Fruit fly (Drosophila melanogaster) whole organism, pupa: ENCODE measurements around the gene mthl6.

Experiments
- CG10348 ChIP-seq: fragments of 200-800 bp; sonication (Bioruptor generic); IDR thresholded peaks from 2 replicates; pipeline ENCODE4 v1.3.6; 2022; ENCODE audit warnings: missing biosample characterization, missing genetic modification characterization
- CG12605 ChIP-seq: fragments of 200-800 bp; sonication (Bioruptor generic); IDR thresholded peaks from 2 replicates; pipeline ENCODE4 v1.3.6; 2022; ENCODE audit warnings: missing biosample characterization, missing genetic modification characterization
- CG13204 ChIP-seq: fragments of 200-800 bp; sonication (Bioruptor generic); optimal IDR thresholded peaks from 2 replicates; lab custom pipeline; 2018; ENCODE audit warnings: missing biosample characterization, mild to moderate bottlenecking, missing genetic modification characterization, moderate library complexity
- CG14655 ChIP-seq: fragments of 200-800 bp; sonication (Bioruptor generic); optimal IDR thresholded peaks from 3 replicates; lab custom pipeline; 2017; ENCODE audit warnings: mild to moderate bottlenecking, missing biosample characterization, missing genetic modification reagents, missing genetic modification characterization
- CG15710 ChIP-seq: fragments of 200-800 bp; sonication (Bioruptor generic); optimal IDR thresholded peaks from 2 replicates; lab custom pipeline; 2018; ENCODE audit warnings: missing biosample characterization, mild to moderate bottlenecking, missing genetic modification characterization, moderate library complexity
- CG17806 ChIP-seq: fragments of 200-800 bp; sonication (Bioruptor generic); optimal IDR thresholded peaks from 2 replicates; lab custom pipeline; 2018; ENCODE audit warnings: missing biosample characterization, mild to moderate bottlenecking, missing genetic modification characterization, moderate library complexity
- CG32121 ChIP-seq: fragments of 200-800 bp; sonication (Bioruptor generic); IDR thresholded peaks from 2 replicates; pipeline ENCODE4 v1.3.6; 2022; ENCODE audit warnings: missing biosample characterization, missing genetic modification characterization
- CG34367 ChIP-seq: fragments of 200-800 bp; sonication (Bioruptor generic); optimal IDR thresholded peaks from 2 replicates; lab custom pipeline; 2018; ENCODE audit warnings: missing biosample characterization, mild to moderate bottlenecking, missing genetic modification characterization
- CG4496 ChIP-seq: fragments of 200-800 bp; sonication (Bioruptor generic); IDR thresholded peaks from 3 replicates; pipeline ENCODE4 v1.3.6; 2022; ENCODE audit warnings: missing biosample characterization, missing genetic modification characterization
- CG8159 ChIP-seq: fragments of 200-800 bp; sonication (Bioruptor generic); optimal IDR thresholded peaks from 3 replicates; lab custom pipeline; 2018; ENCODE audit warnings: missing biosample characterization, mild to moderate bottlenecking, missing genetic modification characterization, moderate library complexity
- CG8301 ChIP-seq: fragments of 200-800 bp; sonication (Bioruptor generic); optimal IDR thresholded peaks from 2 replicates; lab custom pipeline; 2018; ENCODE audit warnings: missing biosample characterization, mild to moderate bottlenecking, missing genetic modification characterization
- CG9948 ChIP-seq: fragments of 200-800 bp; sonication (Bioruptor generic); optimal IDR thresholded peaks from 2 replicates; lab custom pipeline; 2018; ENCODE audit warnings: missing biosample characterization, mild to moderate bottlenecking, missing genetic modification characterization, moderate library complexity
- D1 ChIP-seq: fragments of 200-800 bp; sonication (Bioruptor generic); optimal IDR thresholded peaks from 2 replicates; lab custom pipeline; 2018; ENCODE audit warnings: missing biosample characterization, mild to moderate bottlenecking, missing genetic modification characterization, moderate library complexity
- EcR ChIP-seq: fragments of 200-800 bp; sonication (Bioruptor generic); optimal IDR thresholded peaks from 3 replicates; lab custom pipeline; 2019; ENCODE audit warnings: missing biosample characterization, missing genetic modification characterization, mild to moderate bottlenecking, moderate library complexity, missing genetic modification reagents
- Ets98B ChIP-seq: fragments of 200-800 bp; sonication (Bioruptor generic); IDR thresholded peaks from 2 replicates; pipeline ENCODE4 v1.3.6; 2022; ENCODE audit warnings: missing biosample characterization, missing genetic modification characterization
- Pif1A ChIP-seq: fragments of 200-800 bp; sonication (Bioruptor generic); optimal IDR thresholded peaks from 3 replicates; lab custom pipeline; 2016; ENCODE audit warnings: missing biosample characterization, missing genetic modification characterization
- Pif1B ChIP-seq: fragments of 200-800 bp; sonication (Bioruptor generic); optimal IDR thresholded peaks from 3 replicates; lab custom pipeline; 2016; ENCODE audit warnings: missing biosample characterization, missing genetic modification characterization
- Snoo ChIP-seq: fragments of 200-800 bp; sonication (Bioruptor generic); optimal IDR thresholded peaks from 3 replicates; lab custom pipeline; 2017; ENCODE audit warnings: missing biosample characterization, mild to moderate bottlenecking, missing genetic modification characterization, inconsistent platforms
- fd96Ca ChIP-seq: fragments of 200-800 bp; sonication (Bioruptor generic); IDR thresholded peaks from 3 replicates; pipeline ENCODE4 v1.3.6; 2022; ENCODE audit warnings: missing biosample characterization, missing genetic modification characterization
- gl ChIP-seq: fragments of 200-800 bp; sonication (Bioruptor generic); optimal IDR thresholded peaks from 2 replicates; lab custom pipeline; 2018; ENCODE audit warnings: missing biosample characterization, mild to moderate bottlenecking, missing genetic modification characterization
- rn ChIP-seq: fragments of 200-800 bp; sonication (Bioruptor generic); IDR thresholded peaks from 2 replicates; pipeline ENCODE4 v1.3.6; 2022; ENCODE audit warnings: missing biosample characterization, missing genetic modification characterization

mthl6 gene

dm6 chr3L:7485667-7486066, at the start of gene mthl6:
Gene mthl6 (plus strand): TSS chr3L:7485967.
- TF ChIP-seq CG13204 (no peak), Ets98B (GFP tag; lab: Robert Waterston, UW) (no peak), fd96Ca (GFP tag; lab: Robert Waterston, UW) (no peak), gl (tag; lab: Kevin White, UChicago) (no peak), CG14655 (GFP tag; lab: Kevin White, UChicago) (no peak), CG8301 (no peak), CG8159 (tag; lab: Kevin White, UChicago) (no peak), rn (GFP tag; lab: Robert Waterston, UW) (no peak), CG10348 (GFP tag; lab: Robert Waterston, UW) (no peak), Pif1B (GFP tag; lab: Kevin White, UChicago) (no peak), CG34367 (tag; lab: Kevin White, UChicago) (no peak), EcR (GFP tag; lab: Kevin White, UChicago) (no peak), CG32121 (GFP tag; lab: Robert Waterston, UW) (no peak), CG17806 (tag; lab: Kevin White, UChicago) (no peak), D1 (tag; lab: Kevin White, UChicago) (no peak), CG12605 (GFP tag; lab: Robert Waterston, UW) (no peak)
- TF ChIP-seq, all 21 proteins: peak for 0

- TF ChIP-seq CG4496 (GFP tag; lab: Robert Waterston, UW) (no peak), CG12605 (GFP tag; lab: Robert Waterston, UW) (no peak), CG8159 (tag; lab: Kevin White, UChicago) (no peak), CG34367 (tag; lab: Kevin White, UChicago) (no peak)
Measured at dm6 chr3L:7437366-7437765, 48.4 kb upstream of the mthl6 start, which contains the start of gene CG14835. Gene CG14835 (minus strand): TSS chr3L:7437466.

- TF ChIP-seq Pif1B (GFP tag; lab: Kevin White, UChicago) (no peak), CG17806 (tag; lab: Kevin White, UChicago) (no peak), CG8159 (tag; lab: Kevin White, UChicago) (no peak)
Measured at dm6 chr3L:7439305-7439704, 46.5 kb upstream of the mthl6 start, which contains the start of gene sphinx1. Gene sphinx1 (minus strand): TSS chr3L:7439405.

- TF ChIP-seq CG12605 (GFP tag; lab: Robert Waterston, UW) (no peak), Ets98B (GFP tag; lab: Robert Waterston, UW) (no peak), CG4496 (GFP tag; lab: Robert Waterston, UW) (no peak), CG34367 (tag; lab: Kevin White, UChicago) (no peak), Pif1A (GFP tag; lab: Kevin White, UChicago) (no peak), fd96Ca (GFP tag; lab: Robert Waterston, UW) (no peak), CG17806 (tag; lab: Kevin White, UChicago) (no peak), EcR (GFP tag; lab: Kevin White, UChicago) (no peak), CG14655 (GFP tag; lab: Kevin White, UChicago) (no peak), CG9948 (tag; lab: Kevin White, UChicago) (no peak), D1 (tag; lab: Kevin White, UChicago) (no peak), Snoo (no peak), gl (tag; lab: Kevin White, UChicago) (no peak), CG8159 (tag; lab: Kevin White, UChicago) (no peak)
Measured at dm6 chr3L:7440633-7441032, 45.1 kb upstream of the mthl6 start, which contains the start of gene sphinx2. Gene sphinx2 (minus strand): TSS chr3L:7440733.

dm6 chr3L:7449097-7449496, 36.7 kb upstream of the mthl6 start:
- TF ChIP-seq gl (tag; lab: Kevin White, UChicago) = no peak
- TF ChIP-seq rn (GFP tag; lab: Robert Waterston, UW) = no peak
- no peak for TF ChIP-seq D1 (tag; lab: Kevin White, UChicago)
- no peak for TF ChIP-seq CG12605 (GFP tag; lab: Robert Waterston, UW)
- TF ChIP-seq CG4496 (GFP tag; lab: Robert Waterston, UW) = no peak
- no peak for TF ChIP-seq Snoo
- TF ChIP-seq fd96Ca (GFP tag; lab: Robert Waterston, UW) = no peak
- TF ChIP-seq CG13204 = no peak
- TF ChIP-seq Ets98B (GFP tag; lab: Robert Waterston, UW) = no peak
- TF ChIP-seq CG10348 (GFP tag; lab: Robert Waterston, UW) = no peak
- no peak for TF ChIP-seq CG8301
- TF ChIP-seq Pif1B (GFP tag; lab: Kevin White, UChicago) = no peak
- no peak for TF ChIP-seq CG34367 (tag; lab: Kevin White, UChicago)
- TF ChIP-seq CG32121 (GFP tag; lab: Robert Waterston, UW) = no peak
- no peak for TF ChIP-seq CG8159 (tag; lab: Kevin White, UChicago)
- no peak for TF ChIP-seq CG14655 (GFP tag; lab: Kevin White, UChicago)
- TF ChIP-seq CG15710 (tag; lab: Kevin White, UChicago) = no peak
- TF ChIP-seq CG9948 (tag; lab: Kevin White, UChicago) = no peak
- TF ChIP-seq Pif1A (GFP tag; lab: Kevin White, UChicago) = no peak

- TF ChIP-seq CG17806 (tag; lab: Kevin White, UChicago) (no peak), rn (GFP tag; lab: Robert Waterston, UW) (no peak), Pif1B (GFP tag; lab: Kevin White, UChicago) (no peak), CG8159 (tag; lab: Kevin White, UChicago) (no peak), Snoo (no peak), EcR (GFP tag; lab: Kevin White, UChicago) (no peak), CG9948 (tag; lab: Kevin White, UChicago) (no peak), Ets98B (GFP tag; lab: Robert Waterston, UW) (no peak), CG13204 (no peak), CG15710 (tag; lab: Kevin White, UChicago) (no peak), CG32121 (GFP tag; lab: Robert Waterston, UW) (no peak)
- TF ChIP-seq, all 21 proteins: peak for 0
Measured at dm6 chr3L:7450553-7450952, 35.2 kb upstream of the mthl6 start, which contains the start of gene CG33278. Gene CG33278 (plus strand): TSS chr3L:7450853.
